Worm (Caenorhabditis elegans) whole organism, L4/young adult: Measurements from ENCODE around the gene dlat-1.

Experiments
- W03F9.2 ChIP-seq: fragments of 150-350 bp; optimal IDR thresholded peaks from 2 replicates; lab custom pipeline; 2014; ENCODE audit warnings: missing biosample characterization, missing genetic modification characterization
- dao-5 ChIP-seq: sonication (generic microtip); optimal IDR thresholded peaks from 2 replicates; lab custom pipeline; 2016; ENCODE audit warnings: missing genotype, missing genetic modification characterization, moderate library complexity, missing compliant biosample characterization
- him-1 ChIP-seq: sonication (generic microtip); optimal IDR thresholded peaks from 2 replicates; lab custom pipeline; 2016; ENCODE audit warnings: missing genotype, missing genetic modification reagents, missing genetic modification characterization, missing compliant biosample characterization

- TF ChIP-seq W03F9.2 (no peak), dao-5 (tag; lab: Kevin White, UChicago) (no peak), him-1 (tag; lab: Kevin White, UChicago) (no peak)
Observed at ce11 chrV:14495493-14495892, 48.4 kb upstream of the dlat-1 start.
